Worm (Caenorhabditis elegans) whole organism, L4 larva: ENCODE results near the gene C02B8.12.

Experiments
- F10B5.3 ChIP-seq: sonication (generic microtip); optimal IDR thresholded peaks from 2 replicates; lab custom pipeline; 2016; ENCODE audit warnings: mild to moderate bottlenecking, missing genetic modification characterization, missing compliant biosample characterization
- R02D3.7 ChIP-seq: fragments of 150-350 bp; sonication (generic microtip); optimal IDR thresholded peaks from 3 replicates; lab custom pipeline; 2014; ENCODE audit warnings: missing biosample characterization, missing genetic modification characterization
- T20F7.1 ChIP-seq: fragments of 200-800 bp; sonication (Bioruptor generic); optimal IDR thresholded peaks from 2 replicates; lab custom pipeline; 2018; ENCODE audit warnings: mild to moderate bottlenecking, missing genetic modification characterization, missing compliant biosample characterization
- Y48G9A.11 ChIP-seq: fragments of 200-800 bp; sonication (Bioruptor generic); IDR thresholded peaks from 2 replicates; pipeline ENCODE4 v1.3.6; 2022; ENCODE audit warnings: missing genetic modification reagents, missing genetic modification characterization, missing compliant biosample characterization
- Y5F2A.4 ChIP-seq: fragments of 200-800 bp; sonication (Bioruptor generic); optimal IDR thresholded peaks from 2 replicates; lab custom pipeline; 2018; ENCODE audit warnings: mild to moderate bottlenecking, missing genetic modification characterization, missing compliant biosample characterization
- Y75B8A.6 ChIP-seq: fragments of 200-800 bp; sonication (Bioruptor generic); IDR thresholded peaks from 2 replicates; pipeline ENCODE4 v1.3.6; 2022; ENCODE audit warnings: missing genetic modification reagents, missing genetic modification characterization, missing compliant biosample characterization
- ZK337.2 ChIP-seq: fragments of 200-800 bp; sonication (Bioruptor generic); IDR thresholded peaks from 2 replicates; pipeline ENCODE4 v1.3.6; 2022; ENCODE audit warnings: missing genetic modification reagents, missing genetic modification characterization, missing compliant biosample characterization
- aha-1 ChIP-seq: fragments of 150-350 bp; peaks from one replicate; lab custom pipeline; 2014; ENCODE audit warnings: missing biosample characterization, missing genetic modification characterization
- attf-4 ChIP-seq: sonication (generic microtip); optimal IDR thresholded peaks from 3 replicates; lab custom pipeline; 2017; ENCODE audit warnings: missing biosample characterization, missing genetic modification characterization
- ceh-62 ChIP-seq: sonication (generic microtip); optimal IDR thresholded peaks from 2 replicates; lab custom pipeline; 2017; ENCODE audit warnings: missing biosample characterization, missing genetic modification characterization
- ces-1 ChIP-seq: fragments of 150-350 bp; sonication (generic microtip); optimal IDR thresholded peaks from 4 replicates; lab custom pipeline; 2014; ENCODE audit warnings: missing biosample characterization, missing genetic modification reagents, missing genetic modification characterization
- cey-2 ChIP-seq: sonication (generic microtip); optimal IDR thresholded peaks from 3 replicates; lab custom pipeline; 2017; ENCODE audit warnings: missing genetic modification characterization, mild to moderate bottlenecking, missing compliant biosample characterization, antibody characterized with exemption, borderline replicate concordance; ENCODE audit not compliant: insufficient read depth
- daf-16 ChIP-seq, 3 experiments: sonication (generic microtip); optimal IDR thresholded peaks; 2 replicates each; lab custom pipeline; 2016 to 2017; ENCODE audit warnings: missing genetic modification characterization in 3 of 3, missing genetic modification reagents in 3 of 3, mild to moderate bottlenecking in 2 of 3, missing compliant biosample characterization in 2 of 3, missing biosample characterization in 1 of 3, moderate library complexity in 1 of 3
- daf-8 ChIP-seq: fragments of 200-800 bp; sonication (Bioruptor generic); IDR thresholded peaks from 2 replicates; pipeline ENCODE4 v1.3.6; 2022; ENCODE audit warnings: missing genetic modification characterization, missing compliant biosample characterization
- dmd-6 ChIP-seq: fragments of 200-800 bp; sonication (Bioruptor generic); IDR thresholded peaks from 2 replicates; pipeline ENCODE4 v1.3.6; 2022; ENCODE audit warnings: missing genetic modification reagents, missing genetic modification characterization, missing compliant biosample characterization
- egl-43 ChIP-seq: fragments of 200-800 bp; sonication (Bioruptor generic); IDR thresholded peaks from 2 replicates; pipeline ENCODE4 v1.3.6; 2022; ENCODE audit warnings: missing genetic modification reagents, missing genetic modification characterization, missing compliant biosample characterization
- fos-1 ChIP-seq: fragments of 150-350 bp; optimal IDR thresholded peaks from 2 replicates; lab custom pipeline; 2014; ENCODE audit warnings: missing biosample characterization, missing genetic modification characterization
- gei-8 ChIP-seq: fragments of 200-800 bp; sonication (Bioruptor generic); optimal IDR thresholded peaks from 2 replicates; lab custom pipeline; 2018; ENCODE audit warnings: mild to moderate bottlenecking, missing genetic modification characterization, missing compliant biosample characterization
- hif-1 ChIP-seq, 2 experiments: sonication (generic microtip); optimal IDR thresholded peaks; 2 replicates each; lab custom pipeline; 2016 to 2017; ENCODE audit warnings: missing compliant biosample characterization in 2 of 2, missing genetic modification characterization in 2 of 2, missing genetic modification reagents in 2 of 2, missing genotype in 2 of 2, mild to moderate bottlenecking in 1 of 2
- hmg-1.1 ChIP-seq: fragments of 200-800 bp; sonication (Bioruptor generic); IDR thresholded peaks from 2 replicates; pipeline ENCODE4 v1.3.6; 2022; ENCODE audit warnings: missing genetic modification reagents, missing genetic modification characterization, missing compliant biosample characterization
- jun-1 ChIP-seq: fragments of 150-350 bp; optimal IDR thresholded peaks from 2 replicates; lab custom pipeline; 2014; ENCODE audit warnings: missing biosample characterization, missing genetic modification reagents, missing genetic modification characterization
- lin-29 ChIP-seq: fragments of 200-800 bp; sonication (Bioruptor generic); IDR thresholded peaks from 2 replicates; pipeline ENCODE4 v1.3.6; 2022; ENCODE audit warnings: missing genetic modification reagents, missing genetic modification characterization, missing compliant biosample characterization
- lin-38 ChIP-seq: fragments of 200-800 bp; sonication (Bioruptor generic); IDR thresholded peaks from 2 replicates; pipeline ENCODE4 v1.3.6; 2022; ENCODE audit warnings: missing genetic modification reagents, missing genetic modification characterization, missing compliant biosample characterization
- lin-39 ChIP-seq: fragments of 150-350 bp; optimal IDR thresholded peaks from 2 replicates; lab custom pipeline; 2014; ENCODE audit warnings: missing biosample characterization, missing genetic modification reagents, missing genetic modification characterization
- lir-3 ChIP-seq: sonication (generic microtip); optimal IDR thresholded peaks from 2 replicates; lab custom pipeline; 2016; ENCODE audit warnings: mild to moderate bottlenecking, missing genetic modification characterization, missing compliant biosample characterization
- lsy-2 ChIP-seq, 2 experiments: fragments of 150-350 bp in 1 of 2; sonication (generic microtip) in 1 of 2; optimal IDR thresholded peaks; 2 replicates each; lab custom pipeline; 2014 to 2017; ENCODE audit warnings: missing biosample characterization in 2 of 2, missing genetic modification characterization in 2 of 2
- mdt-29 ChIP-seq: fragments of 200-800 bp; sonication (Bioruptor generic); IDR thresholded peaks from 2 replicates; pipeline ENCODE4 v1.3.6; 2022; ENCODE audit warnings: missing genetic modification reagents, missing genetic modification characterization, missing compliant biosample characterization
- mxl-2 ChIP-seq: fragments of 200-800 bp; sonication (Bioruptor generic); conservative IDR thresholded peaks from 2 replicates; pipeline ENCODE4 v1.3.6; 2022; ENCODE audit warnings: missing genetic modification reagents, missing genetic modification characterization, missing compliant biosample characterization
- mxl-3 ChIP-seq: fragments of 200-800 bp; sonication (Bioruptor generic); optimal IDR thresholded peaks from 2 replicates; lab custom pipeline; 2018; ENCODE audit warnings: mild to moderate bottlenecking, missing genetic modification characterization, missing compliant biosample characterization
- nhr-102 ChIP-seq: sonication (generic microtip); optimal IDR thresholded peaks from 2 replicates; lab custom pipeline; 2016; ENCODE audit warnings: mild to moderate bottlenecking, missing genetic modification characterization, moderate library complexity, missing compliant biosample characterization
- nhr-11 ChIP-seq: fragments of 150-350 bp; optimal IDR thresholded peaks from 2 replicates; lab custom pipeline; 2014; ENCODE audit warnings: missing biosample characterization, missing genetic modification characterization
- nhr-237 ChIP-seq: sonication (generic microtip); optimal IDR thresholded peaks from 2 replicates; lab custom pipeline; 2017; ENCODE audit warnings: missing biosample characterization, missing genetic modification characterization
- nhr-28 ChIP-seq: fragments of 150-350 bp; optimal IDR thresholded peaks from 2 replicates; lab custom pipeline; 2014; ENCODE audit warnings: missing biosample characterization, missing genetic modification characterization
- pha-4 ChIP-seq, 2 experiments: fragments of 150-350 bp in 1 of 2; fragments of 200-800 bp in 1 of 2; sonication (Bioruptor generic) in 1 of 2; IDR thresholded peaks in 1 of 2; optimal IDR thresholded peaks in 1 of 2; 2 replicates each; pipeline versions ENCODE4 v1.3.6 to Lab custom; 2014 to 2022; ENCODE audit warnings: missing genetic modification characterization in 2 of 2, missing genetic modification reagents in 2 of 2, missing biosample characterization in 1 of 2, missing compliant biosample characterization in 1 of 2
- php-3 ChIP-seq: fragments of 200-800 bp; sonication (Bioruptor generic); IDR thresholded peaks from 2 replicates; pipeline ENCODE4 v1.3.6; 2022; ENCODE audit warnings: missing genetic modification reagents, missing genetic modification characterization, missing compliant biosample characterization
- saeg-2 ChIP-seq: fragments of 200-800 bp; sonication (Bioruptor generic); IDR thresholded peaks from 2 replicates; pipeline ENCODE4 v1.3.6; 2022; ENCODE audit warnings: missing genetic modification reagents, missing genetic modification characterization, missing compliant biosample characterization
- spr-3 ChIP-seq: fragments of 200-800 bp; sonication (Bioruptor generic); optimal IDR thresholded peaks from 2 replicates; lab custom pipeline; 2018; ENCODE audit warnings: mild to moderate bottlenecking, missing genetic modification characterization, missing compliant biosample characterization
- tra-1 ChIP-seq: fragments of 200-800 bp; sonication (Bioruptor generic); IDR thresholded peaks from 2 replicates; pipeline ENCODE4 v1.3.6; 2022; ENCODE audit warnings: missing genetic modification reagents, missing genetic modification characterization, missing compliant biosample characterization
- unc-39 ChIP-seq: sonication (generic microtip); optimal IDR thresholded peaks from 2 replicates; lab custom pipeline; 2017; ENCODE audit warnings: missing biosample characterization, missing genetic modification characterization
- zag-1 ChIP-seq: fragments of 150-350 bp; optimal IDR thresholded peaks from 2 replicates; lab custom pipeline; 2014; ENCODE audit warnings: missing biosample characterization, missing genetic modification characterization
- zfp-3 ChIP-seq: fragments of 200-800 bp; sonication (Bioruptor generic); conservative IDR thresholded peaks from 2 replicates; pipeline ENCODE4 v1.3.6; 2022; ENCODE audit warnings: missing genetic modification reagents, missing genetic modification characterization, missing compliant biosample characterization
- ztf-11 ChIP-seq: fragments of 150-350 bp; optimal IDR thresholded peaks from 2 replicates; lab custom pipeline; 2014; ENCODE audit warnings: missing biosample characterization, missing genetic modification characterization

The C02B8.12 gene

ce11 chrX:8147398-8147797, 24.2 kb upstream of the C02B8.12 start, which contains the start of gene C02B8.1:
Gene C02B8.1, plus strand, starts transcription at chrX:8147698.
- TF ChIP-seq Y48G9A.11 (GFP tag; lab: Robert Waterston, UW) (0 out of 2 replicates have a peak, but pooled peaks have one; percentile 16), dmd-6 (GFP tag; lab: Robert Waterston, UW) (no peak)
- TF ChIP-seq, all 104 proteins: peak for 1

ce11 chrX:8139146-8139545, 16.0 kb upstream of the C02B8.12 start, which contains the start of gene C02B8.3:
Gene C02B8.3, plus strand, starts transcription at chrX:8139446.
- no peak for TF ChIP-seq zfp-3 (GFP tag; lab: Robert Waterston, UW)
- TF ChIP-seq F10B5.3 (tag; lab: Kevin White, UChicago) = no peak
- no peak for TF ChIP-seq lin-38 (GFP tag; lab: Robert Waterston, UW)
- TF ChIP-seq nhr-11 = no peak
- TF ChIP-seq ces-1 (GFP tag; lab: Kevin White, UChicago) = no peak
- TF ChIP-seq ZK337.2 (GFP tag; lab: Robert Waterston, UW) = no peak
- no peak for TF ChIP-seq ceh-62

ce11 chrX:8137779-8138178, 14.6 kb upstream of the C02B8.12 start, which contains the start of gene C02B8.7:
Gene C02B8.7, minus strand, starts transcription at chrX:8137879.
- no peak for TF ChIP-seq pha-4 (GFP tag; IDR thresholded peaks at IDR 0.05; lab: Robert Waterston, UW)
- no peak for TF ChIP-seq pha-4 (tag; optimal IDR thresholded peaks at IDR 0.05; lab: Kevin White, UChicago)
- no peak for TF ChIP-seq attf-4 (tag; lab: Kevin White, UChicago)
- no peak for TF ChIP-seq ztf-11 (tag; lab: Kevin White, UChicago)
- TF ChIP-seq gei-8 (GFP tag; lab: Kevin White, UChicago) = no peak
- TF ChIP-seq cey-2 (tag; lab: Kevin White, UChicago) = no peak
- TF ChIP-seq nhr-11 = no peak
- TF ChIP-seq egl-43 (GFP tag; lab: Robert Waterston, UW) = no peak
- TF ChIP-seq Y5F2A.4 (GFP tag; lab: Kevin White, UChicago) = no peak
- no peak for TF ChIP-seq lir-3
- no peak for TF ChIP-seq mdt-29 (GFP tag; lab: Robert Waterston, UW)
- no peak for TF ChIP-seq lin-39 (tag; lab: Kevin White, UChicago)
- TF ChIP-seq, all 104 proteins: peak for 0

- TF ChIP-seq lin-39 (tag; lab: Kevin White, UChicago) (no peak), nhr-11 (peak; percentile 12), pha-4 (GFP tag; IDR thresholded peaks at IDR 0.05; lab: Robert Waterston, UW) (no peak), pha-4 (tag; optimal IDR thresholded peaks at IDR 0.05; lab: Kevin White, UChicago) (peak; percentile 81), nhr-28 (tag; lab: Kevin White, UChicago) (peak; percentile 70), hmg-1.1 (GFP tag; lab: Robert Waterston, UW) (no peak), mxl-2 (GFP tag; lab: Robert Waterston, UW) (no peak), T20F7.1 (peak; percentile 47), fos-1 (no peak), nhr-102 (tag; lab: Kevin White, UChicago) (no peak), daf-8 (GFP tag; lab: Robert Waterston, UW) (no peak), tra-1 (GFP tag; lab: Robert Waterston, UW) (no peak), php-3 (GFP tag; lab: Robert Waterston, UW) (no peak), spr-3 (no peak), lsy-2 (tag; optimal IDR thresholded peaks at IDR 0.05; lab: Kevin White, UChicago) (no peak), daf-16 (GFP tag; optimal IDR thresholded peaks at IDR 0.05; lab: Kevin White, UChicago) (peak in 1 of 2 experiments; percentile 3), daf-16 (tag; optimal IDR thresholded peaks at IDR 0.05; lab: Kevin White, UChicago) (peak; percentile 75), lin-29 (GFP tag; lab: Robert Waterston, UW) (no peak), attf-4 (tag; lab: Kevin White, UChicago) (no peak), Y75B8A.6 (GFP tag; lab: Robert Waterston, UW) (no peak), mxl-3 (GFP tag; lab: Kevin White, UChicago) (no peak), aha-1 (tag; lab: Kevin White, UChicago) (peak; percentile 67), nhr-237 (no peak), ztf-11 (tag; lab: Kevin White, UChicago) (no peak), dmd-6 (GFP tag; lab: Robert Waterston, UW) (peak; percentile 55), zag-1 (tag; lab: Kevin White, UChicago) (no peak), jun-1 (tag; lab: Kevin White, UChicago) (no peak), R02D3.7 (no peak), saeg-2 (GFP tag; lab: Robert Waterston, UW) (no peak), ZK337.2 (GFP tag; lab: Robert Waterston, UW) (no peak), hif-1 (tag; optimal IDR thresholded peaks at IDR 0.05; lab: Kevin White, UChicago) (no peak), unc-39 (tag; lab: Kevin White, UChicago) (no peak)
Measured at ce11 chrX:8136276-8136891, 13.2 kb upstream of the C02B8.12 start, which contains the start of gene C02B8.6. Gene C02B8.6, minus strand, starts transcription at chrX:8136326.
